Fruit fly (Drosophila melanogaster) whole organism: ENCODE measurements around the gene CG10804.

Source experiments
- CG8478 ChIP-seq: fragments of >200 bp; optimal IDR thresholded peaks from 2 replicates; lab custom pipeline; 2018; ENCODE audit warnings: inconsistent platforms
- Dll ChIP-seq: fragments of >200 bp; optimal IDR thresholded peaks from 2 replicates; lab custom pipeline; 2017
- EcR ChIP-seq, 2 experiments: fragments of >200 bp; optimal IDR thresholded peaks; 2 replicates each; lab custom pipeline; 2017; ENCODE audit warnings: missing biosample characterization in 2 of 2, missing genetic modification characterization in 2 of 2, missing genetic modification reagents in 2 of 2
- pan ChIP-seq: fragments of >200 bp; optimal IDR thresholded peaks from 2 replicates; lab custom pipeline; 2017
- psq ChIP-seq: fragments of >200 bp; optimal IDR thresholded peaks from 2 replicates; lab custom pipeline; 2017
- usp ChIP-seq: fragments of >200 bp; optimal IDR thresholded peaks from 2 replicates; lab custom pipeline; 2017; ENCODE audit warnings: missing biosample characterization, missing genetic modification characterization, mixed read lengths

Gene CG10804

dm6 chrX:3432928-3433327 is 49.2 kb downstream of the CG10804 start:
- TF ChIP-seq psq (lab: Kevin White, UChicago) = no peak
- no peak for TF ChIP-seq CG8478 (lab: Kevin White, UChicago)
- no peak for TF ChIP-seq Dll (lab: Kevin White, UChicago)
- TF ChIP-seq pan (lab: Kevin White, UChicago) = no peak
- TF ChIP-seq EcR (GFP tag; optimal IDR thresholded peaks at IDR 0.05; lab: Kevin White, UChicago) = no peak
- TF ChIP-seq usp (GFP tag; lab: Kevin White, UChicago) = no peak

- TF ChIP-seq psq (lab: Kevin White, UChicago) (no peak), usp (GFP tag; lab: Kevin White, UChicago) (no peak)
Observed at dm6 chrX:3431641-3432040, 50.5 kb downstream of the CG10804 start.

dm6 chrX:3429952-3430351 is 52.2 kb downstream of the CG10804 start:
- TF ChIP-seq EcR (GFP tag; optimal IDR thresholded peaks at IDR 0.05; lab: Kevin White, UChicago) (no peak), pan (lab: Kevin White, UChicago) (no peak), usp (GFP tag; lab: Kevin White, UChicago) (no peak)

dm6 chrX:3427614-3427965 is 54.5 kb downstream of the CG10804 start:
- TF ChIP-seq pan (lab: Kevin White, UChicago) = no peak
- no peak for TF ChIP-seq psq (lab: Kevin White, UChicago)
- no peak for TF ChIP-seq CG8478 (lab: Kevin White, UChicago)
- TF ChIP-seq usp (GFP tag; lab: Kevin White, UChicago) = no peak

dm6 chrX:3426803-3427613 is 55.1 kb downstream of the CG10804 start:
- TF ChIP-seq pan (lab: Kevin White, UChicago) = no peak
- no peak for TF ChIP-seq CG8478 (lab: Kevin White, UChicago)
- TF ChIP-seq EcR (GFP tag; optimal IDR thresholded peaks at IDR 0.05; lab: Kevin White, UChicago) = no peak
- TF ChIP-seq usp (GFP tag; lab: Kevin White, UChicago) = no peak
- no peak for TF ChIP-seq Dll (lab: Kevin White, UChicago)
- TF ChIP-seq psq (lab: Kevin White, UChicago) = no peak
